Worm (Caenorhabditis elegans): ENCODE data around the gene B0035.21.

- no peak for TF ChIP-seq sea-2 (GFP tag; IDR thresholded peaks at IDR 0.05)
- TF ChIP-seq ekl-4 (GFP tag; IDR thresholded peaks at IDR 0.05), result peak; percentile 30; the same call in 1 of the 2 replicates
- TF ChIP-seq ama-1 (optimal IDR thresholded peaks at IDR 0.05), result no peak
- no peak for TF ChIP-seq ama-1 (GFP tag; optimal IDR thresholded peaks at IDR 0.05)
- no peak for TF ChIP-seq pha-4 (tag; optimal IDR thresholded peaks at IDR 0.05)
- no peak for TF ChIP-seq let-607 (tag; optimal IDR thresholded peaks at IDR 0.05)
- TF ChIP-seq C06A6.2 (GFP tag; conservative IDR thresholded peaks at IDR 0.05), result no peak
- no peak for TF ChIP-seq B0261.1 (tag; optimal IDR thresholded peaks at IDR 0.05)
- peak; percentile 86 for TF ChIP-seq Y53G8AR.9 (GFP tag; conservative IDR thresholded peaks at IDR 0.05)
- TF ChIP-seq mcd-1 (GFP tag; IDR thresholded peaks at IDR 0.05), result peak; percentile 57; the same call in 1 of the 2 replicates
- TF ChIP-seq ztf-18 (tag; optimal IDR thresholded peaks at IDR 0.05), result no peak
- no peak for TF ChIP-seq unc-62 (GFP tag; optimal IDR thresholded peaks at IDR 0.05)
- no peak for TF ChIP-seq mes-4 (tag; optimal IDR thresholded peaks at IDR 0.05)
Observed at ce11 chrIV:11337021-11337420, 10.0 kb downstream of the B0035.21 start, which contains the start of gene F54E12.2.

Measured in whole organism, young adult.